Fruit fly (Drosophila melanogaster): Measurements from ENCODE around the gene CG4213.

DNA sequence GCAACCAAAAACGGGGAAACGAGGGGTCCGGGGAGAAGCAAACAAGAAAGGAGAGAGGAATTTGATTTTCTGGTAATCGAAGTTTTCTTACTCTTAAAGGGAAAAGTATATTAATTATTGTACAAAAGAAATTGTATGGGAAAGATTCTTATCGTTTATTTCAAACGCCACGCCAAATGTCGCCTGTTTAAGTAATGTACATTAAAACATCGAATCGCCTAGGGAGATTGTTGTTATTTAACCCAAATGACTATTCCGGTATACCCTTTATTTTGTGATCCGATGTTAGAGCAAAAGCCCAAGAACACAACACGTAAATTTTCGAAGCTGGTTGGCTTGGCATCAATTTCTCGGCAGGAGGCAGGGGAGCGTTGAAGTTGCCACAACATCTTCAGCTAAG lies 37.3 kb upstream of the CG4213 start:
- TF ChIP-seq Crg-1 (GFP tag; optimal IDR thresholded peaks at IDR 0.05) (no peak), CG12768 (GFP tag; optimal IDR thresholded peaks at IDR 0.05) (no peak), kay (GFP tag; ENCODE audit: borderline replicate concordance) (no peak), cic (GFP tag; optimal IDR thresholded peaks at IDR 0.05) (no peak), bab1 (GFP tag; optimal IDR thresholded peaks at IDR 0.05) (no peak), ovo (GFP tag; optimal IDR thresholded peaks at IDR 0.05) (no peak), CG33017 (tag; optimal IDR thresholded peaks at IDR 0.05) (no peak)
